Worm (Caenorhabditis elegans) whole organism, L4/young adult: Measurements from ENCODE around the gene T13F2.6.

Experiments used
- W03F9.2 ChIP-seq: fragments of 150-350 bp; optimal IDR thresholded peaks from 2 replicates; lab custom pipeline; 2014; ENCODE audit warnings: missing biosample characterization, missing genetic modification characterization
- dao-5 ChIP-seq: sonication (generic microtip); optimal IDR thresholded peaks from 2 replicates; lab custom pipeline; 2016; ENCODE audit warnings: missing genotype, missing genetic modification characterization, moderate library complexity, missing compliant biosample characterization
- him-1 ChIP-seq: sonication (generic microtip); optimal IDR thresholded peaks from 2 replicates; lab custom pipeline; 2016; ENCODE audit warnings: missing genotype, missing genetic modification reagents, missing genetic modification characterization, missing compliant biosample characterization

- TF ChIP-seq him-1 (tag; lab: Kevin White, UChicago) (no peak), dao-5 (tag; lab: Kevin White, UChicago) (no peak), W03F9.2 (tag; lab: Kevin White, UChicago) (no peak)
Observed at ce11 chrIV:9797304-9798003, 19.3 kb downstream of the T13F2.6 start, which contains the start of gene T13F2.2.
